Worm (Caenorhabditis elegans) whole organism, L4/young adult: ENCODE measurements around the gene ZK177.11.

ENCODE experiments used
- W03F9.2 ChIP-seq: fragments of 150-350 bp; optimal IDR thresholded peaks from 2 replicates; lab custom pipeline; 2014; ENCODE audit warnings: missing biosample characterization, missing genetic modification characterization
- dao-5 ChIP-seq: sonication (generic microtip); optimal IDR thresholded peaks from 2 replicates; lab custom pipeline; 2016; ENCODE audit warnings: missing genotype, missing genetic modification characterization, moderate library complexity, missing compliant biosample characterization
- him-1 ChIP-seq: sonication (generic microtip); optimal IDR thresholded peaks from 2 replicates; lab custom pipeline; 2016; ENCODE audit warnings: missing genotype, missing genetic modification reagents, missing genetic modification characterization, missing compliant biosample characterization

DNA sequence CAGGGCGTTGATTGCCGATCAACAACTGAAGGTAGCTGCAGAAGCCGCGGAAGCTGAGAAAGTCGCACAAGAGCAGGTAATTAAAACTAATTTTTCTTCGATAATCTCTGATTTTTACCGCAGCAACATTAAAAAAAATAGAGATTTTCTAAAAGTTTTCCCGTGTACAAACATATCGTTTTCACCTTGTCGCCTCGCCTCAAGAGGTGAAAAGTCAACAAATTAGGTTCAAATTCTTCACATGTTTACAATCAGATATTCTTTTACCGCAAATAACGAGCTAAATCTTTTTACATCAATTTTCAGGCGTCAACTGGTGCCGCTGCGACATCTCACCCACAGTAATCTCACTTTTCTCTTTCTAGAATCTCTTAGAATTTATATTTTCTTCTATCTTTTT lies 47.8 kb upstream of the ZK177.11 start, which contains the start of gene ilcr-2:
- TF ChIP-seq him-1 (tag; lab: Kevin White, UChicago) (no peak), W03F9.2 (tag; lab: Kevin White, UChicago) (no peak), dao-5 (tag; lab: Kevin White, UChicago) (no peak)
